Worm (Caenorhabditis elegans): ENCODE results near the gene ugt-7.

DNA sequence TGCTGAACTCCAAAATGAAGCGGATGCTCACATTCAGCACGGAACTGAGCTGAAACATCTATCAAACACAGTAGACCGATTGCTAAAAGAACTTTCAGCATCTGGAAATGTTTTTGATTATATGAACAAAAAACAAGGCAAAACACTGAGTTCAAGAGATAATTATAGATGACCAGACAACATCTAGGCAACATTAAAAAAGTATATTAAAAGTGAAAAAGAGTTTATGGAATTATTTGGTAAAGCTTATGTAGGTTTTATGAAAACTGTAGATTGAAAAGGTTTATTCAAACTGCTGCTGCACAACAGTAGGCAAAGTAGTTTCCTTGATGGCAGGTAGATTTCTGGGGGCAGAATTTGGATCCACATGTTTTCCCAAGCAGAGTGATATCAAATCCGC, 36.0 kb upstream of the ugt-7 start, which contains the start of gene K11D12.7:
- TF ChIP-seq nfya-1 (tag; optimal IDR thresholded peaks at IDR 0.05) = no peak
- TF ChIP-seq eyg-1 (tag; optimal IDR thresholded peaks at IDR 0.05) = no peak
- TF ChIP-seq ceh-9 (tag; optimal IDR thresholded peaks at IDR 0.05) = no peak
- TF ChIP-seq rnt-1 (tag; optimal IDR thresholded peaks at IDR 0.05) = no peak
- no peak for TF ChIP-seq ceh-34 (tag; optimal IDR thresholded peaks at IDR 0.05)
- no peak for TF ChIP-seq pha-2 (tag; optimal IDR thresholded peaks at IDR 0.05)
- no peak for TF ChIP-seq odd-2 (tag; optimal IDR thresholded peaks at IDR 0.05)
- TF ChIP-seq T23F11.4 (GFP tag; optimal IDR thresholded peaks at IDR 0.05) = no peak
- TF ChIP-seq ceh-45 (GFP tag; IDR thresholded peaks at IDR 0.05) = no peak
- TF ChIP-seq pax-1 (tag; optimal IDR thresholded peaks at IDR 0.05) = no peak
- no peak for TF ChIP-seq tbx-7 (tag; optimal IDR thresholded peaks at IDR 0.05)
- no peak for TF ChIP-seq ceh-6 (GFP tag; optimal IDR thresholded peaks at IDR 0.05)
- no peak for TF ChIP-seq lim-6 (tag; optimal IDR thresholded peaks at IDR 0.05)
- TF ChIP-seq elt-2 (tag; optimal IDR thresholded peaks at IDR 0.05) = no peak
